Worm (Caenorhabditis elegans) whole organism, early embryonic: ENCODE results near the gene syg-1.

Source experiments
- B0310.2 ChIP-seq: sonication (generic microtip); optimal IDR thresholded peaks from 2 replicates; lab custom pipeline; 2016; ENCODE audit warnings: mild to moderate bottlenecking, missing genetic modification characterization, missing compliant biosample characterization
- F13C5.2 ChIP-seq: sonication (generic microtip); optimal IDR thresholded peaks from 2 replicates; lab custom pipeline; 2017; ENCODE audit warnings: mild to moderate bottlenecking, missing genetic modification characterization, inconsistent platforms, missing compliant biosample characterization
- ama-1 ChIP-seq: fragments of 150-350 bp; optimal IDR thresholded peaks from 2 replicates; lab custom pipeline; 2014
- ceh-13 ChIP-seq: fragments of 200-800 bp; sonication (Bioruptor generic); optimal IDR thresholded peaks from 2 replicates; lab custom pipeline; 2018; ENCODE audit warnings: mild to moderate bottlenecking, missing genetic modification characterization, missing compliant biosample characterization
- ceh-36 ChIP-seq: sonication (generic microtip); optimal IDR thresholded peaks from 2 replicates; lab custom pipeline; 2016; ENCODE audit warnings: missing genetic modification characterization, inconsistent platforms, missing compliant biosample characterization
- ets-7 ChIP-seq: sonication (generic microtip); optimal IDR thresholded peaks from 2 replicates; lab custom pipeline; 2016; ENCODE audit warnings: missing genotype, missing genetic modification characterization, missing compliant biosample characterization
- flt-1 ChIP-seq: fragments of 200-800 bp; sonication (Bioruptor generic); IDR thresholded peaks from 2 replicates; pipeline ENCODE4 v1.3.6; 2022; ENCODE audit warnings: missing genetic modification characterization, missing compliant biosample characterization
- hmbx-1 ChIP-seq: sonication (generic microtip); optimal IDR thresholded peaks from 2 replicates; lab custom pipeline; 2016; ENCODE audit warnings: mild to moderate bottlenecking, missing genetic modification characterization, missing compliant biosample characterization
- hmg-4 ChIP-seq: fragments of 200-800 bp; sonication (Bioruptor generic); optimal IDR thresholded peaks from 2 replicates; lab custom pipeline; 2018; ENCODE audit warnings: mild to moderate bottlenecking, missing genetic modification characterization, missing compliant biosample characterization
- hnd-1 ChIP-seq: sonication (generic microtip); optimal IDR thresholded peaks from 2 replicates; lab custom pipeline; 2016; ENCODE audit warnings: missing genetic modification characterization, missing compliant biosample characterization
- pes-1 ChIP-seq: fragments of 200-800 bp; sonication (Bioruptor generic); IDR thresholded peaks from 2 replicates; pipeline ENCODE4 v1.3.6; 2022; ENCODE audit warnings: missing genetic modification reagents, missing genetic modification characterization, missing compliant biosample characterization
- tbx-37 ChIP-seq: fragments of 200-800 bp; sonication (Bioruptor generic); conservative IDR thresholded peaks from 2 replicates; pipeline ENCODE4 v1.3.6; 2022; ENCODE audit warnings: missing genetic modification reagents, missing genetic modification characterization, missing compliant biosample characterization
- tra-4 ChIP-seq: sonication (generic microtip); optimal IDR thresholded peaks from 2 replicates; lab custom pipeline; 2017; ENCODE audit warnings: missing genetic modification characterization, missing compliant biosample characterization

DNA sequence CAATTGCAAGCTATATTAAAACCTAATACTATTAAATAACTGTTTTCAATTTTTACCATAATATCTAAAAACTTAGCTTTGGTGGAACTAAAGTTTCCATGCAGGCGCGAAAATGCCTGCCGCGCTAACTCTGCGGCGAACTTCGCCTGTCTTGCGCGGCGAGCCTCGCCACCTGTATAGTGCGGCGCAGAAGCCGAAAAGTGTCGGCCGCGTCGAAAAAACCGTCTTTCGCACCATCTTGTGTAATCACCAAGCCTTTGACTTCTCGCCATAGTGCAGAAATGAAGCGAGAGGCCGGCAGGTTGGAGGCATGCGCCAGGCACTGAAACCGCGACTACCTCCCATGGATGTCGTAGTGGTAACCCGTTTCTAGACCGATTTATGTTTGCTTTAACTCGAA lies 36.3 kb upstream of the syg-1 start:
- no peak for TF ChIP-seq pes-1 (GFP tag; lab: Robert Waterston, UW)
- TF ChIP-seq hnd-1 (tag; lab: Kevin White, UChicago) = no peak
- no peak for TF ChIP-seq ama-1 (lab: Kevin White, UChicago)
- no peak for TF ChIP-seq ceh-13 (GFP tag; lab: Kevin White, UChicago)
- no peak for TF ChIP-seq hmbx-1 (tag; lab: Kevin White, UChicago)
- TF ChIP-seq flt-1 = no peak
- no peak for TF ChIP-seq tra-4 (tag; lab: Kevin White, UChicago)
- TF ChIP-seq ets-7 (tag; lab: Kevin White, UChicago) = no peak
- no peak for TF ChIP-seq ceh-36 (tag; lab: Kevin White, UChicago)
- no peak for TF ChIP-seq hmg-4 (GFP tag; lab: Kevin White, UChicago)
- no peak for TF ChIP-seq F13C5.2 (tag; lab: Kevin White, UChicago)
- no peak for TF ChIP-seq B0310.2 (tag; lab: Kevin White, UChicago)
- TF ChIP-seq tbx-37 (GFP tag; lab: Robert Waterston, UW) = no peak
